Fruit fly (Drosophila melanogaster) Kc167 (cell line): ENCODE measurements around the gene fend.

Experiments
- Myc ChIP-seq: fragments of >200 bp; optimal IDR thresholded peaks from 2 replicates; lab custom pipeline; 2017; ENCODE audit warnings: missing external identifiers
- Sin3A ChIP-seq: fragments of >200 bp; optimal IDR thresholded peaks from 2 replicates; lab custom pipeline; 2018; ENCODE audit warnings: missing external identifiers
- insv ChIP-seq: fragments of >200 bp; optimal IDR thresholded peaks from 3 replicates; lab custom pipeline; 2018; ENCODE audit warnings: missing external identifiers
- ttk ChIP-seq: sonication (Bioruptor generic); optimal IDR thresholded peaks from 2 replicates; lab custom pipeline; 2017; ENCODE audit warnings: missing external identifiers

- TF ChIP-seq ttk (no peak), Myc (lab: Kevin White, UChicago) (no peak), Sin3A (lab: Kevin White, UChicago) (no peak), insv (lab: Kevin White, UChicago) (no peak)
These were observed 17.3 kb upstream of the fend start for dm6 chrX:9152127-9152598.
